Worm (Caenorhabditis elegans) whole organism, L4 larva: ENCODE measurements around the gene ptrn-1.
A peak's percentile ranks its signal among the peaks of the same experiment; 100 is the strongest.

Experiments
- F44E2.7 ChIP-seq: fragments of 200-800 bp; sonication (Bioruptor generic); IDR thresholded peaks from 2 replicates; pipeline ENCODE4 v2.1.2; 2022; ENCODE audit warnings: missing genetic modification characterization, missing compliant biosample characterization
- F49E8.2 ChIP-seq: sonication (generic microtip); optimal IDR thresholded peaks from 2 replicates; lab custom pipeline; 2016; ENCODE audit warnings: missing compliant biosample characterization, mild to moderate bottlenecking, missing genetic modification characterization, borderline replicate concordance
- Y105C5A.15 ChIP-seq: fragments of 200-800 bp; sonication (Bioruptor generic); IDR thresholded peaks from 2 replicates; pipeline ENCODE4 v1.3.6; 2022; ENCODE audit warnings: missing genetic modification characterization, missing compliant biosample characterization
- Y5F2A.4 ChIP-seq: fragments of 200-800 bp; sonication (Bioruptor generic); optimal IDR thresholded peaks from 2 replicates; lab custom pipeline; 2018; ENCODE audit warnings: mild to moderate bottlenecking, missing genetic modification characterization, missing compliant biosample characterization
- ZK546.5 ChIP-seq, 2 experiments: sonication (generic microtip); optimal IDR thresholded peaks; 2 replicates each; lab custom pipeline; 2017; ENCODE audit warnings: missing biosample characterization in 2 of 2, missing genetic modification characterization in 2 of 2
- attf-4 ChIP-seq: sonication (generic microtip); optimal IDR thresholded peaks from 3 replicates; lab custom pipeline; 2017; ENCODE audit warnings: missing biosample characterization, missing genetic modification characterization
- ceh-62 ChIP-seq: sonication (generic microtip); optimal IDR thresholded peaks from 2 replicates; lab custom pipeline; 2017; ENCODE audit warnings: missing biosample characterization, missing genetic modification characterization
- ceh-82 ChIP-seq: sonication (generic microtip); optimal IDR thresholded peaks from 2 replicates; lab custom pipeline; 2017; ENCODE audit warnings: missing biosample characterization, missing genetic modification characterization
- ces-1 ChIP-seq: fragments of 150-350 bp; sonication (generic microtip); optimal IDR thresholded peaks from 4 replicates; lab custom pipeline; 2014; ENCODE audit warnings: missing biosample characterization, missing genetic modification reagents, missing genetic modification characterization
- daf-16 ChIP-seq, 3 experiments: sonication (generic microtip); optimal IDR thresholded peaks; 2 replicates each; lab custom pipeline; 2016 to 2017; ENCODE audit warnings: missing genetic modification characterization in 3 of 3, missing genetic modification reagents in 3 of 3, mild to moderate bottlenecking in 2 of 3, missing compliant biosample characterization in 2 of 3, missing biosample characterization in 1 of 3, moderate library complexity in 1 of 3
- daf-19 ChIP-seq: fragments of 200-800 bp; sonication (Bioruptor generic); conservative IDR thresholded peaks from 2 replicates; pipeline ENCODE4 v1.3.6; 2022; ENCODE audit warnings: missing genetic modification characterization, missing compliant biosample characterization
- dmd-6 ChIP-seq: fragments of 200-800 bp; sonication (Bioruptor generic); IDR thresholded peaks from 2 replicates; pipeline ENCODE4 v1.3.6; 2022; ENCODE audit warnings: missing genetic modification reagents, missing genetic modification characterization, missing compliant biosample characterization
- duxl-1 ChIP-seq: sonication (generic microtip); optimal IDR thresholded peaks from 2 replicates; lab custom pipeline; 2016; ENCODE audit warnings: mild to moderate bottlenecking, missing genetic modification characterization, moderate library complexity, missing compliant biosample characterization; ENCODE audit not compliant: poor library complexity
- dve-1 ChIP-seq: sonication (generic microtip); optimal IDR thresholded peaks from 2 replicates; lab custom pipeline; 2017; ENCODE audit warnings: antibody characterized with exemption, mild to moderate bottlenecking, missing genetic modification characterization, missing compliant biosample characterization; ENCODE audit not compliant: insufficient read depth
- gei-8 ChIP-seq: fragments of 200-800 bp; sonication (Bioruptor generic); optimal IDR thresholded peaks from 2 replicates; lab custom pipeline; 2018; ENCODE audit warnings: mild to moderate bottlenecking, missing genetic modification characterization, missing compliant biosample characterization
- hmg-1.1 ChIP-seq: fragments of 200-800 bp; sonication (Bioruptor generic); IDR thresholded peaks from 2 replicates; pipeline ENCODE4 v1.3.6; 2022; ENCODE audit warnings: missing genetic modification reagents, missing genetic modification characterization, missing compliant biosample characterization
- lin-29 ChIP-seq: fragments of 200-800 bp; sonication (Bioruptor generic); IDR thresholded peaks from 2 replicates; pipeline ENCODE4 v1.3.6; 2022; ENCODE audit warnings: missing genetic modification reagents, missing genetic modification characterization, missing compliant biosample characterization
- madf-5 ChIP-seq, 2 experiments: fragments of 200-800 bp; sonication (Bioruptor generic); IDR thresholded peaks; 2 replicates each; pipeline ENCODE4 v1.3.6; 2022; ENCODE audit warnings: missing compliant biosample characterization in 2 of 2, missing genetic modification characterization in 2 of 2
- mep-1 ChIP-seq: fragments of 150-350 bp; sonication (generic microtip); optimal IDR thresholded peaks from 3 replicates; lab custom pipeline; 2014; ENCODE audit warnings: missing biosample characterization, missing genetic modification characterization
- mxl-3 ChIP-seq: fragments of 200-800 bp; sonication (Bioruptor generic); optimal IDR thresholded peaks from 2 replicates; lab custom pipeline; 2018; ENCODE audit warnings: mild to moderate bottlenecking, missing genetic modification characterization, missing compliant biosample characterization
- nhr-102 ChIP-seq: sonication (generic microtip); optimal IDR thresholded peaks from 2 replicates; lab custom pipeline; 2016; ENCODE audit warnings: mild to moderate bottlenecking, missing genetic modification characterization, moderate library complexity, missing compliant biosample characterization
- nhr-11 ChIP-seq: fragments of 150-350 bp; optimal IDR thresholded peaks from 2 replicates; lab custom pipeline; 2014; ENCODE audit warnings: missing biosample characterization, missing genetic modification characterization
- nhr-25 ChIP-seq: sonication (generic microtip); optimal IDR thresholded peaks from 2 replicates; lab custom pipeline; 2017; ENCODE audit warnings: missing genetic modification characterization, mild to moderate bottlenecking, missing compliant biosample characterization, antibody characterized with exemption, moderate library complexity, borderline replicate concordance; ENCODE audit not compliant: insufficient read depth
- nhr-48 ChIP-seq: sonication (generic microtip); optimal IDR thresholded peaks from 2 replicates; lab custom pipeline; 2016; ENCODE audit warnings: mild to moderate bottlenecking, missing genetic modification characterization, missing compliant biosample characterization
- nhr-6 ChIP-seq: fragments of 150-350 bp; optimal IDR thresholded peaks from 2 replicates; lab custom pipeline; 2014; ENCODE audit warnings: missing biosample characterization, missing genetic modification characterization
- php-3 ChIP-seq: fragments of 200-800 bp; sonication (Bioruptor generic); IDR thresholded peaks from 2 replicates; pipeline ENCODE4 v1.3.6; 2022; ENCODE audit warnings: missing genetic modification reagents, missing genetic modification characterization, missing compliant biosample characterization
- pqm-1 ChIP-seq: sonication (generic microtip); optimal IDR thresholded peaks from 2 replicates; lab custom pipeline; 2017; ENCODE audit warnings: missing biosample characterization, missing genetic modification characterization
- sdz-12 ChIP-seq: fragments of 200-800 bp; sonication (Bioruptor generic); optimal IDR thresholded peaks from 2 replicates; lab custom pipeline; 2018; ENCODE audit warnings: mild to moderate bottlenecking, missing genetic modification characterization, missing compliant biosample characterization
- snpc-1.2 ChIP-seq: fragments of 200-800 bp; sonication (Bioruptor generic); IDR thresholded peaks from 2 replicates; pipeline ENCODE4 v1.3.6; 2022; ENCODE audit warnings: missing genetic modification reagents, missing genetic modification characterization, missing compliant biosample characterization
- spr-3 ChIP-seq: fragments of 200-800 bp; sonication (Bioruptor generic); optimal IDR thresholded peaks from 2 replicates; lab custom pipeline; 2018; ENCODE audit warnings: mild to moderate bottlenecking, missing genetic modification characterization, missing compliant biosample characterization
- unc-62 ChIP-seq, 3 experiments: fragments of 150-350 bp in 1 of 3; sonication (generic microtip); optimal IDR thresholded peaks in 2 of 3; peaks in 1 of 3; 1 replicate in 1 of 3; 2 replicates in 2 of 3; lab custom pipeline; 2014 to 2017; ENCODE audit warnings: missing biosample characterization in 3 of 3, missing genetic modification characterization in 3 of 3, missing genetic modification reagents in 3 of 3, missing genotype in 1 of 3
- zfp-2 ChIP-seq: sonication (generic microtip); optimal IDR thresholded peaks from 2 replicates; lab custom pipeline; 2016; ENCODE audit warnings: mild to moderate bottlenecking, missing genetic modification characterization, missing compliant biosample characterization

ptrn-1 gene

ce11 chrX:16995149-16995885, 34.7 kb downstream of the ptrn-1 start:
- TF ChIP-seq sdz-12, result no peak
- peak in 1 of 2 experiments; percentile 81 for TF ChIP-seq unc-62 (GFP tag; optimal IDR thresholded peaks at IDR 0.05 in 1 of 2; lab: Kevin White, UChicago)
- TF ChIP-seq unc-62 (tag; optimal IDR thresholded peaks at IDR 0.05; lab: Kevin White, UChicago), result no peak
- no peak for TF ChIP-seq zfp-2 (tag; lab: Kevin White, UChicago)
- TF ChIP-seq nhr-102, result no peak
- TF ChIP-seq nhr-48 (tag; lab: Kevin White, UChicago), result no peak
- TF ChIP-seq mxl-3 (GFP tag; lab: Kevin White, UChicago), result peak; percentile 34
- TF ChIP-seq Y105C5A.15 (GFP tag; lab: Robert Waterston, UW), result no peak
- no peak for TF ChIP-seq spr-3 (GFP tag; lab: Kevin White, UChicago)
- TF ChIP-seq dmd-6, result 0 out of 2 replicates have a peak, but pooled peaks have one; percentile 19
- TF ChIP-seq ceh-82 (tag; lab: Kevin White, UChicago), result no peak
- 0 out of 2 replicates have a peak, but pooled peaks have one; percentile 16 for TF ChIP-seq hmg-1.1 (GFP tag; lab: Robert Waterston, UW)
- TF ChIP-seq Y5F2A.4, result no peak
- TF ChIP-seq, all 104 proteins: peak for 4

- TF ChIP-seq ZK546.5 (tag; optimal IDR thresholded peaks at IDR 0.05; lab: Kevin White, UChicago) (no peak), daf-16 (GFP tag; optimal IDR thresholded peaks at IDR 0.05; lab: Kevin White, UChicago) (no peak), daf-16 (tag; optimal IDR thresholded peaks at IDR 0.05; lab: Kevin White, UChicago) (peak; percentile 87), pqm-1 (tag; lab: Kevin White, UChicago) (peak; percentile 17)
Observed at ce11 chrX:16994417-16994816, 35.6 kb downstream of the ptrn-1 start.

ce11 chrX:16993524-16993923, 36.5 kb downstream of the ptrn-1 start:
- no peak for TF ChIP-seq duxl-1 (tag; lab: Kevin White, UChicago)
- no peak for TF ChIP-seq attf-4
- no peak for TF ChIP-seq snpc-1.2 (GFP tag; lab: Robert Waterston, UW)
- no peak for TF ChIP-seq madf-5 (GFP tag; IDR thresholded peaks at IDR 0.05; lab: Robert Waterston, UW)
- TF ChIP-seq ceh-62, result no peak
- no peak for TF ChIP-seq php-3 (GFP tag; lab: Robert Waterston, UW)
- no peak for TF ChIP-seq pqm-1 (tag; lab: Kevin White, UChicago)
- no peak for TF ChIP-seq nhr-25 (tag; lab: Kevin White, UChicago)
- TF ChIP-seq F49E8.2 (tag; lab: Kevin White, UChicago), result no peak
- TF ChIP-seq nhr-6 (tag; lab: Kevin White, UChicago), result no peak
- TF ChIP-seq F44E2.7 (GFP tag; lab: Robert Waterston, UW), result no peak
- TF ChIP-seq nhr-48 (tag; lab: Kevin White, UChicago), result no peak
- no peak for TF ChIP-seq daf-19 (GFP tag; lab: Robert Waterston, UW)
- TF ChIP-seq dve-1 (tag; lab: Kevin White, UChicago), result no peak
- TF ChIP-seq nhr-11 (tag; lab: Kevin White, UChicago), result no peak
- no peak for TF ChIP-seq gei-8 (GFP tag; lab: Kevin White, UChicago)
- no peak for TF ChIP-seq unc-62 (GFP tag; optimal IDR thresholded peaks at IDR 0.05 in 1 of 2; lab: Kevin White, UChicago)
- no peak for TF ChIP-seq unc-62 (tag; optimal IDR thresholded peaks at IDR 0.05; lab: Kevin White, UChicago)

- TF ChIP-seq ces-1 (GFP tag; lab: Kevin White, UChicago) (peak; percentile 47), mep-1 (tag; lab: Kevin White, UChicago) (peak; percentile 21), lin-29 (GFP tag; lab: Robert Waterston, UW) (no peak)
Observed at ce11 chrX:16991437-16991836, 38.6 kb downstream of the ptrn-1 start.
